Worm (Caenorhabditis elegans): Measurements from ENCODE around the gene F41B4.3.

The F41B4.3 gene

DNA sequence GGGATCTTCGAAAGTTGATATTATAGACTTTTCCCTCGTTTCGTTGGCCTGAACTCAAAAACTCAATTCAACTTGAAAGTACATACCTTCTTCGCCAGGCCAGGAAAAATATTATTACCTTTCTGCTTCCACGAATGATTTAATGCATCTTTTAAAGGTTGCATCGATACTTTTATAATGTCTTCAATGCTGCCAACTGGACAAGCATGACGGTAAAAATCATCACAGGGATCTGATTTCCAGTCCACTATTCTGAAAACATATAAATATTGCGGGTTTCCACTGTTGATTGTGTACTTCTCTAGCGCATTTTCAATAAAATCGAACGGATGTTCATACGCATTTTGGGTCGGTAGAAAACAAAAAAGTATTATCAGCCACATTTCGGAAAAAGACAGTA is 27.1 kb upstream of the F41B4.3 start, which contains the start of gene nep-4:
TSS of gene nep-4 (minus strand) at position 393 of the 400 bp plus-strand sequence.
- TF ChIP-seq ceh-82 (tag; optimal IDR thresholded peaks at IDR 0.05) (no peak), hmg-11 (tag; optimal IDR thresholded peaks at IDR 0.05) (no peak), tbx-2 (tag; optimal IDR thresholded peaks at IDR 0.05) (no peak), mdl-1 (tag; optimal IDR thresholded peaks at IDR 0.05) (no peak), unc-39 (tag; optimal IDR thresholded peaks at IDR 0.05) (no peak), snpc-4 (tag; optimal IDR thresholded peaks at IDR 0.05) (no peak), elt-2 (tag; optimal IDR thresholded peaks at IDR 0.05) (no peak), ceh-9 (tag; optimal IDR thresholded peaks at IDR 0.05) (no peak), ceh-28 (tag; optimal IDR thresholded peaks at IDR 0.05) (no peak), ZK546.5 (tag; optimal IDR thresholded peaks at IDR 0.05) (no peak), nhr-237 (tag; optimal IDR thresholded peaks at IDR 0.05) (no peak), fkh-2 (tag; optimal IDR thresholded peaks at IDR 0.05) (no peak), ztf-11 (tag; optimal IDR thresholded peaks at IDR 0.05) (no peak), nhr-43 (tag; optimal IDR thresholded peaks at IDR 0.05; ENCODE audit: poor library complexity, severe bottlenecking) (no peak), pqm-1 (tag; optimal IDR thresholded peaks at IDR 0.05) (no peak), pha-4 (tag; optimal IDR thresholded peaks at IDR 0.05) (no peak)

DNA sequence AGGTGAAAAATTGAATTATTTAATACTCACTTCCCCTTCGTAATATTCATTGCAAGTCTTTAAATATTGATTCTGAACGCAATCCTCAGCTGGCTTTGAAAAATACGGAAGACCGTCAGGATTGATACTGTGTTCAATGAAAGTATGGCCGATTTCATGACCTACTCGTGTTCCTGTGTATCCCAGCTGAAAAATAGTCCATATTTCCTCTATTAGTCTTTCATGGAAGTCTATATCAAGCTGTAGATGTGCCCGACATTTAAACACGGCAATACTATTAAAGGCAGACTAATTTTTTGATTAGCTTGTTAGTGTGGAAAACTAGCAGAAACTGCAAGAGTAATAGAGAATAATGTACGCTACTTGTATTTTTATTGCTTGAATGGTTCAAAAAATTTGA is 25.6 kb upstream of the F41B4.3 start:
- no peak for TF ChIP-seq fkh-10 (GFP tag; optimal IDR thresholded peaks at IDR 0.05)
- no peak for TF ChIP-seq ztf-11 (tag; optimal IDR thresholded peaks at IDR 0.05)

DNA sequence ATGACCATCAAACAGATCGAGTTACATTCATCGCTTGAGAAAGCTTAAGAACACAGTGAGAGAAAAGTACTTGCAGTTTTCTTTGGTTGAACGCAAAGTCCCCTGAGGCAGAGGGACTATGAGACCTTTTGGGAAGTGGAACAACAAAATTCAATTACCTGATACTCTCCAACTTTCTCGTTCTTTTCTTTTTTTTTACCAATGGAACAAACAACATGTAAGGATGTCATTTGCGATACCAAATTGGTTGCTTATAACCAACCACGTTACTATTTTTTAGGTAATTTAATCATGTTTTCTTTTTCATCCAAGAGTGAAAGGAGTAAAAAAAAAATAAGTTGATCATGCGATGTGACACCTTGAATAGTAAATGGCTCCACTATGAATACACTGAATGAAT is 20.9 kb upstream of the F41B4.3 start:
- TF ChIP-seq egl-27 (tag; optimal IDR thresholded peaks at IDR 0.05) (no peak), ceh-16 (tag; optimal IDR thresholded peaks at IDR 0.05) (no peak), daf-12 (tag; optimal IDR thresholded peaks at IDR 0.05) (no peak), mml-1 (tag; optimal IDR thresholded peaks at IDR 0.05) (no peak), R02D3.7 (tag; optimal IDR thresholded peaks at IDR 0.05) (no peak), nhr-12 (tag; optimal IDR thresholded peaks at IDR 0.05) (no peak), tbx-2 (tag; optimal IDR thresholded peaks at IDR 0.05) (no peak), unc-62 (GFP tag; optimal IDR thresholded peaks at IDR 0.05) (no peak), fkh-2 (tag; optimal IDR thresholded peaks at IDR 0.05) (no peak), nfya-1 (tag; optimal IDR thresholded peaks at IDR 0.05; ENCODE audit: insufficient read depth) (no peak), nhr-43 (tag; optimal IDR thresholded peaks at IDR 0.05; ENCODE audit: poor library complexity, severe bottlenecking) (no peak), eor-1 (tag; optimal IDR thresholded peaks at IDR 0.05) (no peak), ztf-4 (tag; optimal IDR thresholded peaks at IDR 0.05) (no peak), lin-39 (tag; optimal IDR thresholded peaks at IDR 0.05) (no peak), aly-2 (tag; optimal IDR thresholded peaks at IDR 0.05) (no peak), elt-1 (tag; optimal IDR thresholded peaks at IDR 0.05) (no peak), elt-2 (tag; optimal IDR thresholded peaks at IDR 0.05) (no peak), mdl-1 (tag; optimal IDR thresholded peaks at IDR 0.05) (no peak), skn-1 (tag; optimal IDR thresholded peaks at IDR 0.05) (no peak)

DNA sequence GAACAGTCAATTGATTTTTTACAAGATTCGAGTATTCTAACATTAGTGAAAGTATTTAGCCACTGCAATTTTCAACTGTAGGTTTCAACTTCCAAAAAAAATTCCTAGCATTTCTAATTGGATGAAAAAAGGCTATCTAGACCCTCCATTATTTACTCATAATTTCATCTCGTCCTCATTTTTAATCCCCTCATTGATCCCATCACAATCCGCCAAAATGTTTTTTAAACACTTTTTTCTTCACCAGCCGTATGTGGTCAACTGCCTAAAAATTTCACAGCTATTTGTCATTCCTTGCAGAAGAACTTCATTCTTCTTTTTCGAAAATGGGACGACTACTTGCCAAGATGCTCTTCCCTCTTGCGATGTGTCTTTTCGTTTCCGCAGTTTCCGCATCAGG is 17.4 kb upstream of the F41B4.3 start, which contains the start of gene rig-3:
TSS of gene rig-3 (plus strand) at position 301 of the 400 bp plus-strand sequence.
- no peak for TF ChIP-seq ztf-4 (tag; optimal IDR thresholded peaks at IDR 0.05)
- TF ChIP-seq fkh-10 (GFP tag; optimal IDR thresholded peaks at IDR 0.05) = no peak
- no peak for TF ChIP-seq nhr-43 (tag; optimal IDR thresholded peaks at IDR 0.05; ENCODE audit: poor library complexity, severe bottlenecking)
- no peak for TF ChIP-seq nfya-1 (tag; optimal IDR thresholded peaks at IDR 0.05; ENCODE audit: insufficient read depth)
- TF ChIP-seq sea-2 (GFP tag; optimal IDR thresholded peaks at IDR 0.05) = no peak
- no peak for TF ChIP-seq lsy-12 (tag; optimal IDR thresholded peaks at IDR 0.05)
- no peak for TF ChIP-seq nhr-25 (tag; optimal IDR thresholded peaks at IDR 0.05)
- no peak for TF ChIP-seq fos-1 (tag; optimal IDR thresholded peaks at IDR 0.05)
- no peak for TF ChIP-seq egl-27 (tag; optimal IDR thresholded peaks at IDR 0.05)
- TF ChIP-seq ceh-16 (tag; optimal IDR thresholded peaks at IDR 0.05) = no peak
- TF ChIP-seq pha-4 (tag; optimal IDR thresholded peaks at IDR 0.05) = no peak

ce11 chrX:6850412-6850811 is 14.5 kb upstream of the F41B4.3 start:
- TF ChIP-seq R02D3.7 (tag; optimal IDR thresholded peaks at IDR 0.05) (no peak), nhr-237 (tag; optimal IDR thresholded peaks at IDR 0.05) (no peak), elt-2 (tag; optimal IDR thresholded peaks at IDR 0.05) (no peak), lin-15B (tag; optimal IDR thresholded peaks at IDR 0.05) (no peak), nhr-23 (tag; optimal IDR thresholded peaks at IDR 0.05) (no peak), ceh-9 (tag; optimal IDR thresholded peaks at IDR 0.05) (no peak), fos-1 (tag; optimal IDR thresholded peaks at IDR 0.05) (no peak), nhr-11 (tag; optimal IDR thresholded peaks at IDR 0.05) (no peak), ztf-11 (tag; optimal IDR thresholded peaks at IDR 0.05) (no peak), nhr-67 (tag; optimal IDR thresholded peaks at IDR 0.05) (no peak), mdl-1 (tag; optimal IDR thresholded peaks at IDR 0.05) (no peak), nhr-43 (tag; optimal IDR thresholded peaks at IDR 0.05; ENCODE audit: poor library complexity, severe bottlenecking) (no peak), sea-2 (GFP tag; optimal IDR thresholded peaks at IDR 0.05) (no peak), nhr-12 (tag; optimal IDR thresholded peaks at IDR 0.05) (no peak), mml-1 (tag; optimal IDR thresholded peaks at IDR 0.05) (no peak), aly-2 (tag; optimal IDR thresholded peaks at IDR 0.05) (no peak), nhr-77 (tag; optimal IDR thresholded peaks at IDR 0.05) (no peak), egl-5 (tag; optimal IDR thresholded peaks at IDR 0.05) (no peak), hmg-11 (tag; optimal IDR thresholded peaks at IDR 0.05) (no peak)

Data from whole organism, L3 larva.